Worm (Caenorhabditis elegans): ENCODE measurements around the gene F37C4.5.

F37C4.5 gene

ce11 chrIV:3841607-3842006 is 32.0 kb downstream of the F37C4.5 start:
- TF ChIP-seq F23B12.7 (tag; optimal IDR thresholded peaks at IDR 0.05; ENCODE audit: insufficient read depth) (no peak), C17E4.6 (GFP tag; IDR thresholded peaks at IDR 0.05) (no peak), ceh-27 (GFP tag; optimal IDR thresholded peaks at IDR 0.05) (no peak), B0336.3 (GFP tag; IDR thresholded peaks at IDR 0.05) (no peak), Y95B8A.8 (GFP tag; IDR thresholded peaks at IDR 0.05) (no peak), Y53G8AR.9 (GFP tag; conservative IDR thresholded peaks at IDR 0.05) (no peak), T07F8.4 (tag; optimal IDR thresholded peaks at IDR 0.05) (no peak), Y56A3A.18 (GFP tag; IDR thresholded peaks at IDR 0.05) (no peak), F10E7.11 (tag; optimal IDR thresholded peaks at IDR 0.05) (no peak), lsy-27 (tag; optimal IDR thresholded peaks at IDR 0.05; ENCODE audit: borderline replicate concordance, insufficient read depth) (no peak), dpff-1 (tag; optimal IDR thresholded peaks at IDR 0.05) (no peak), lir-1 (GFP tag; conservative IDR thresholded peaks at IDR 0.05) (no peak)

DNA sequence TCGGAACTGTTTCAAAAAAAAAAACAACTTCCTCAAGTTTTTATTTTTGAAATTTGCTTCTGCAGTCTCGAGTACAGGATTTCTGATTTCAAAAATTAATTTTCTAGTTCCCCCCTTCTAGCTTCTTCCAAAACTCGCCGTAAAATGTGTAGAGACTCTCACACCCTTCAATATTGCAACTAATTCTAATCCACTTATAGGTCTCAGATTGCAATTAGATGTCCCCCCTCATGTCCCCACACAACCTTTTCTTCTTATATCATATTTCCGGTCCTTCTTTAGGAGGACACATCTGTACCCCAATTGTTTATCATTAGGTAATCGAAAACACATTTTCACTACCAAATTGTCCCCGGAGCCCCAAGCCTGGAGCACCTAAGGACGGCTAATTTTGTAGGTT is 33.1 kb downstream of the F37C4.5 start:
- TF ChIP-seq ceh-58 (GFP tag; IDR thresholded peaks at IDR 0.05): no peak

- TF ChIP-seq pbrm-1 (GFP tag; IDR thresholded peaks at IDR 0.05) (no peak), K11D2.4 (GFP tag; IDR thresholded peaks at IDR 0.05) (no peak), aptf-2 (GFP tag; conservative IDR thresholded peaks at IDR 0.05) (no peak), let-526 (GFP tag; IDR thresholded peaks at IDR 0.05) (no peak), ekl-4 (GFP tag; IDR thresholded peaks at IDR 0.05) (no peak), hrde-1 (tag; optimal IDR thresholded peaks at IDR 0.05; ENCODE audit: borderline replicate concordance) (no peak), ets-4 (GFP tag; optimal IDR thresholded peaks at IDR 0.05) (no peak), F57C9.4 (tag; optimal IDR thresholded peaks at IDR 0.05) (no peak), madf-10 (tag; optimal IDR thresholded peaks at IDR 0.05) (no peak), akir-1 (GFP tag; optimal IDR thresholded peaks at IDR 0.05) (no peak), ceh-58 (GFP tag; IDR thresholded peaks at IDR 0.05) (no peak), Y95B8A.8 (GFP tag; IDR thresholded peaks at IDR 0.05) (no peak), snpc-3.4 (tag; optimal IDR thresholded peaks at IDR 0.05) (no peak), ama-1 (optimal IDR thresholded peaks at IDR 0.05) (no peak), ama-1 (GFP tag; optimal IDR thresholded peaks at IDR 0.05) (no peak)
Measured at ce11 chrIV:3839420-3839819, 34.2 kb downstream of the F37C4.5 start, which contains the start of gene F28F9.2. TSS of gene F28F9.2 (plus strand) at chrIV:3839720.

DNA sequence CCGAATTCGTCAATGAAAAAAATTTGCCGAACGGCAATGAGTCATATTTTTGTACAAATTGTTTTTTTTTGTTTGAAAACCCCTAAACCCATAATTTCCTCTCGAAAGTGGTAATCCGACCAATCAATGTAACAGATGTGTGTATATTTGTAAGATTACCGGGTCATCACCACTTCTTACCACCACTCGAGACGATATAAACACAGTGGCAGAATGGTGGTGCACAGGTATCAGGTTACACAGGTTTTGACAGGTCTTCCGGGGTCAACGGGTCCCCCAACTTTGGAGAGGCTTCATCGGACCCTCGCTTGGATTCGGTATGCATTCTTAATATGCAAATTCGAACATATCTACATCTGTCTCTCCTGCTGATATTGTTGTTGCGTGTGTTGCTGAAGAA is 34.9 kb downstream of the F37C4.5 start:
- TF ChIP-seq madf-3 (GFP tag; IDR thresholded peaks at IDR 0.05): no peak
- TF ChIP-seq aptf-2 (GFP tag; conservative IDR thresholded peaks at IDR 0.05): no peak
- TF ChIP-seq ccch-3 (GFP tag; optimal IDR thresholded peaks at IDR 0.05): no peak
- no peak for TF ChIP-seq F39B2.1 (GFP tag; IDR thresholded peaks at IDR 0.05)

- no peak for TF ChIP-seq Y56A3A.18 (GFP tag; IDR thresholded peaks at IDR 0.05)
Measured at ce11 chrIV:3835065-3835464, 38.5 kb downstream of the F37C4.5 start, which contains the start of gene cal-3. TSS of gene cal-3 (minus strand) at chrIV:3835165.

- TF ChIP-seq ceh-91 (GFP tag; IDR thresholded peaks at IDR 0.05) (no peak), rcor-1 (GFP tag; IDR thresholded peaks at IDR 0.05) (no peak), T26A5.8 (tag; optimal IDR thresholded peaks at IDR 0.05) (no peak), lir-1 (GFP tag; conservative IDR thresholded peaks at IDR 0.05) (no peak), nhr-27 (tag; optimal IDR thresholded peaks at IDR 0.05) (no peak), atf-7 (tag; optimal IDR thresholded peaks at IDR 0.05) (no peak), nhr-120 (GFP tag; IDR thresholded peaks at IDR 0.05) (no peak), K12H6.12 (tag; optimal IDR thresholded peaks at IDR 0.05) (no peak), F57C9.4 (tag; optimal IDR thresholded peaks at IDR 0.05) (no peak), lsy-27 (tag; optimal IDR thresholded peaks at IDR 0.05; ENCODE audit: borderline replicate concordance, insufficient read depth) (no peak), B0035.1 (tag; optimal IDR thresholded peaks at IDR 0.05) (no peak), D2030.7 (GFP tag; IDR thresholded peaks at IDR 0.05) (no peak), him-1 (tag; optimal IDR thresholded peaks at IDR 0.05) (no peak), zfh-2 (GFP tag; conservative IDR thresholded peaks at IDR 0.05) (no peak), Y95B8A.8 (GFP tag; IDR thresholded peaks at IDR 0.05) (no peak)
Measured at ce11 chrIV:3833778-3834177, 39.8 kb downstream of the F37C4.5 start.

All from whole organism, young adult.